Worm (Caenorhabditis elegans): Measurements from ENCODE around the gene men-1.
A peak's percentile ranks its signal among the peaks of the same experiment; 100 is the strongest.

Gene men-1

ce11 chrII:14233879-14234278, at the start of gene men-1:
Gene men-1 (minus strand): TSS chrII:14234120.
- TF ChIP-seq dao-5 (tag; optimal IDR thresholded peaks at IDR 0.05) = no peak

DNA sequence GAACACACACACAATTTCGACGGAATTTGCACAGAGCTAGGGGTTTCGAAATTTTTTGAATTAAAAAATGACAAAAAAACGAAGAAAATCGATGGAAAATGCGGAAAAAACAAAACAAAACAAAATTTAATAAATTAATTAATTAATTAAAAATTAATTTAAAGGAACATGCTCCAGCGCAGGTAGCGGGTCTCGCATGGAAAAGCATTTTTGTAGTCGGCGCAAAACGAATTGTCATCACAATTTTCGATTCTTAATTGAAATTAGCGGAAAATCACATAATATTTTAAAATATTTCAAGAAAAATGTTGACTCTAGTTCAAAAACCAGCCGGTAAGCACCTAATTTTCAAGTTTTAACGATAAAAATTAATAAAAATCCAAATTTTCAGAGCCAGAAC, 42.5 kb upstream of the men-1 start, which contains the start of gene Y54G11A.3:
TSS of gene Y54G11A.3 (plus strand) at position 213 of the 400 bp plus-strand sequence.
- TF ChIP-seq him-1 (tag; optimal IDR thresholded peaks at IDR 0.05) = no peak
- no peak for TF ChIP-seq W03F9.2 (tag; optimal IDR thresholded peaks at IDR 0.05)
- TF ChIP-seq dao-5 (tag; optimal IDR thresholded peaks at IDR 0.05) = no peak

DNA sequence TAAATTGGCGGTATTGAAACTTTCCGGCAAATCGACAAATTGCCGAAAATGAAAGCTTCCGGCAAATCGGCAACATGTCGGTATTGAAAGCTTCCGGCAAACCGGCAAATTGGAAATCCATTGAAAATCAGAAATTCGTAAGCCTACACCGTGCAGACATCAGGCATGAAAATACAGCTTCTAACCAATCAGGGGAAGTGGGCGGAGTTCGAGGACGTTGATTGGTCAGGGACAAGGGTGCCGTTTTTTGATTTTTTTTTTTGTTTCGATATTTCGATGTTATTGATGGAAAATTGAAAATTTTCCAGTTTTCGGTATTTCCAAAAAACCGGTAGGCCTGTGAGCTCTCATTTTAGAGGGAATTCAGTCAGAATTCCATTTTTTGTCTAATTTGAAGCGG, 35.9 kb upstream of the men-1 start:
- TF ChIP-seq dao-5 (tag; optimal IDR thresholded peaks at IDR 0.05) = no peak
- TF ChIP-seq W03F9.2 (tag; optimal IDR thresholded peaks at IDR 0.05) = no peak
- no peak for TF ChIP-seq him-1 (tag; optimal IDR thresholded peaks at IDR 0.05)

DNA sequence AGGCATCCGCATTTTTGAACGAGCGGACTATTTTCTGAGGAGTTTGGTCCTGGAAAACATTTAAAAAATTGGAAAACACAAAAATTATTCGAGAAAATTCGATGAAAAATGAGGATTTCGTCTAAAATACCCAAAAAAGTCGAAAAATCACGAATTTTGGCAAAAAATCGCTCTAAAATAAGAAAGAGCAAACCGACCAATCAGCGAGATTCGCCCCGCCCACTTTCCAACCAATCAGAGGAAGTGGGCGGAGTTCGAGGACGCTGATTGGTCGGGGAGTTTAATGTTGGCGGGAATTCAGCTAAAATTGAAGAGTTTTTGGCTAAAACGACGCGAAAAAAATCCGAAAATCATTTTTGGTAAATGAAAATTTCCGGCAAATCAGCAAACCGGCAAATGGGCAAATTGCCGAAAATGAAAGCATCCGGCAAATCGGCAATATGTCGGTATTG, 35.2 kb upstream of the men-1 start, which contains the start of gene Y54G11A.1:
TSS of gene Y54G11A.1 (minus strand) at position 51 of the 452 bp plus-strand sequence.
- TF ChIP-seq W03F9.2 (tag; optimal IDR thresholded peaks at IDR 0.05) (no peak), him-1 (tag; optimal IDR thresholded peaks at IDR 0.05) (no peak), dao-5 (tag; optimal IDR thresholded peaks at IDR 0.05) (no peak)

DNA sequence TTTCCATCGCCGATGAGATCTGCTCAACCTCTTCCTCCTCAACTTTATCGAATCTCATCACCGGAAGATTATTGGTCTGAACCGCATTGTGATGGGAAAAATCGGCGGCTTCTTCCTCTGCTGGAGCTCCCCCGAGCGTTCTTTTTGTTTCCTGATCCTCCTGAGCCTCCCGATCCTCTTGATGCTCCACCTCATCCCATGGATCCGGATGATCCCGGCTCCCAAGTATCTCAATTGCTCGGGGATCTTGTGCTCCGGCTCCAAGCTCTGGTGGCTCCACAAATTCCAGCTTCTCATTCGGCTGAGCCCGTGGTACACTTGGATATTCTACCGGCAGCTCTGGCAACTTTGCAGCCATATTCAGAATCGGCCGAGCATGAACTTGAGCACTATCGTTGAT, 24.0 kb upstream of the men-1 start:
- TF ChIP-seq W03F9.2 (tag; optimal IDR thresholded peaks at IDR 0.05) (no peak), him-1 (tag; optimal IDR thresholded peaks at IDR 0.05) (no peak), dao-5 (tag; optimal IDR thresholded peaks at IDR 0.05) (no peak)

DNA sequence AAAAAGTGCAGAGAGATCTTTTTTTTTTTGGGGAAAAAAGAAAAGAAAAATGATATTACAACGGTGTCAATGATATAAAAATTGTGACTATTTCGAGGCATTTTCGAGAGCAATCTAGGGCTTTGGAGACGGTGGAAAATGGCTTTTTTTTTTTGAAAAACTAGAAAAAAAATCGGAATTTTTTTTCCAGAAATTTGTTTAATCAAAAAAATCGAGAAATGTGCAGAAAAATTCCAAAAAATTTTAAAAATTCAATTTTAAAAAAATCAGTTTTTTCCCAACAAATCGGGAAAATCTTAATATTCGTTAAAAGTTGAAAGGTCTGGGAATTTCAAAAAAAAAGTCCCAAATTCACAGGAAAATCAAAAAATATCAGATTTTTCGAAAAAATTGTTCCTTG, 22.9 kb upstream of the men-1 start, which contains the start of gene Y54G11A.19:
TSS of gene Y54G11A.19 (minus strand) at position 101 of the 400 bp plus-strand sequence.
- no peak for TF ChIP-seq him-1 (tag; optimal IDR thresholded peaks at IDR 0.05)
- TF ChIP-seq W03F9.2 (tag; optimal IDR thresholded peaks at IDR 0.05) = no peak
- TF ChIP-seq dao-5 (tag; optimal IDR thresholded peaks at IDR 0.05) = no peak

DNA sequence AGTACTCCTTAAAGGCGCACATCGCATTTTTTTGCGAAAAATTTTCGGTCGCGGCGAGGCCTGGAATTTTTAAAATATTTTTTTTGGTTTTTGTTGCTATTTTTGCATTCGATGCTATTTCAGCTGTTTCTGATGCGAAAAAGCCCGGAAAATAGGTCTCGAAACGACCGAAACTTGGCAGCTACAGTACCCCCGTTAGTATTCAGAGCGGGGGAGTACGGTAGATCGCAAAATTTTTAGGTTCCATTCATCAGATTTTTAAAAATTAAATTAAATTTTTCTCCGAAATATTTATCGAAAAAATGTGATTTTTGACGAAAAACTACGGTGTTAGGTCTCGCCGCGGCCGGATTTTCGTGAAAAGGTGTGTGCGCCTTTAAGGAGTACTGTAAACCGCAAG, 21.9 kb upstream of the men-1 start:
- TF ChIP-seq W03F9.2 (tag; optimal IDR thresholded peaks at IDR 0.05) (no peak), dao-5 (tag; optimal IDR thresholded peaks at IDR 0.05) (no peak), him-1 (tag; optimal IDR thresholded peaks at IDR 0.05) (no peak)

ce11 chrII:14252057-14252456, 18.1 kb upstream of the men-1 start, which contains the start of gene Y54G11A.2:
Gene Y54G11A.2 (plus strand): TSS chrII:14252357.
- TF ChIP-seq him-1 (tag; optimal IDR thresholded peaks at IDR 0.05) (no peak), dao-5 (tag; optimal IDR thresholded peaks at IDR 0.05) (no peak), W03F9.2 (tag; optimal IDR thresholded peaks at IDR 0.05) (no peak)

DNA sequence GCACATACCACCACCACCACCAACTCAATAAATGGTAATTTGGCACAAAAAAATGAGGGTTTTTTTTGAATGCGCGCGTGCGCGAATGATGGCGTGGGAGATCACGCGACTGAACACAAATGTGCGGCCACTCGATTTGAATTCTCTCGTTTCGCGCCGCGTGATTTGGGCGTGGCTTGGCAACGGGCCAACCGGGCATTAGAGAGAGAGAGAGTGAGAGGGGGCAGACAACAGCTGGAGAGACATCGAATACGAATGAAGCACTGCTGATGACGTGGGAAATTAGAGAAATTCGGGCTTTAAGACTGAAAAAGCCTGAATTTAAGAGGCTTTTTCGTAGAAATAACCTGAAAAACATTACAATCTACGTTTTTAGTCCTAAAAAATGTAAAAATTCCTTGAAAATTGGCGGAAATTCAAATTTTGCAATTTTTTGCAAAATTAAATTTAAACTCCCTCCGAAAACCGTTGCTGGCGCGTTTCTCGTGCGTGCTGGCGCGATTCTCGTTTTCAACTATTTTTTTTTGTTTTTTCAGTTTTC, 17.6 kb upstream of the men-1 start:
- TF ChIP-seq dao-5 (tag; optimal IDR thresholded peaks at IDR 0.05) (peak; percentile 42), W03F9.2 (tag; optimal IDR thresholded peaks at IDR 0.05) (no peak), him-1 (tag; optimal IDR thresholded peaks at IDR 0.05) (peak; percentile 87)

- TF ChIP-seq him-1 (tag; optimal IDR thresholded peaks at IDR 0.05) (peak; percentile 34), dao-5 (tag; optimal IDR thresholded peaks at IDR 0.05) (peak; percentile 3), W03F9.2 (tag; optimal IDR thresholded peaks at IDR 0.05) (peak; percentile 6)
Measured at ce11 chrII:14250147-14250965, 16.4 kb upstream of the men-1 start, which contains the start of gene hmg-1.1. Gene hmg-1.1 (plus strand): TSS chrII:14250695.

DNA sequence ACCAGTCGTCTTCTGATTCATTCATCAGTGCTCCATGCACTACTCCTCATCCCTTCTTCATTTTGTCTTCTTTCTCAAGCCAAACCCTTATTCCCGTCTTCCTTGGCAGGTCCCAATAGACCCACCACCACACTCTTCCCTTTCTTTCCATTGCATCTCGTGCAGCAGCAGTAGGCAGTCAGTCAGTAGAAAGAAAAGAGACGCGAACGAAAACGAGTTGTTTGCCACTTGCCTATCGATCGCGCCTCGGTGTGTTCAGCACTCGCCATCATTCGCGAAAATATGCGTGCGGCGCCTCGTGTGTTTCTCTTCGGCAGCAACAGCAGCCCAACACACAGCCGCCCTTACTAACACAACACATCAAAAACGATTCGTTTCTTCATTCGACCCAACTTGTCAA, 15.6 kb upstream of the men-1 start:
- TF ChIP-seq him-1 (tag; optimal IDR thresholded peaks at IDR 0.05) (no peak), W03F9.2 (tag; optimal IDR thresholded peaks at IDR 0.05) (peak; percentile 10)

- TF ChIP-seq dao-5 (tag; optimal IDR thresholded peaks at IDR 0.05) (no peak), W03F9.2 (tag; optimal IDR thresholded peaks at IDR 0.05) (no peak), him-1 (tag; optimal IDR thresholded peaks at IDR 0.05) (no peak)
Measured at ce11 chrII:14247748-14248502, 14.0 kb upstream of the men-1 start.

- TF ChIP-seq dao-5 (tag; optimal IDR thresholded peaks at IDR 0.05) (no peak), him-1 (tag; optimal IDR thresholded peaks at IDR 0.05) (no peak), W03F9.2 (tag; optimal IDR thresholded peaks at IDR 0.05) (no peak)
Measured at ce11 chrII:14247227-14247626, 13.3 kb upstream of the men-1 start.

Data from whole organism, L4/young adult.